Worm (Caenorhabditis elegans) whole organism, mixed stage, embryonic: ENCODE measurements around the gene C03H5.6.

Experiments
- M03D4.4 ChIP-seq: sonication (generic microtip); optimal IDR thresholded peaks from 2 replicates; lab custom pipeline; 2017; ENCODE audit warnings: mild to moderate bottlenecking, missing genetic modification characterization, missing compliant biosample characterization
- blmp-1 ChIP-seq: fragments of 150-350 bp; optimal IDR thresholded peaks from 2 replicates; lab custom pipeline; 2014; ENCODE audit warnings: missing biosample characterization, missing genetic modification characterization
- ceh-43 ChIP-seq: fragments of 200-800 bp; sonication (Bioruptor generic); optimal IDR thresholded peaks from 2 replicates; lab custom pipeline; 2018; ENCODE audit warnings: mild to moderate bottlenecking, missing genetic modification characterization, moderate library complexity, missing compliant biosample characterization
- ceh-83 ChIP-seq: fragments of 200-800 bp; sonication (Bioruptor generic); optimal IDR thresholded peaks from 2 replicates; lab custom pipeline; 2018; ENCODE audit warnings: mild to moderate bottlenecking, missing genetic modification characterization, missing compliant biosample characterization
- ces-1 ChIP-seq: fragments of 150-350 bp; optimal IDR thresholded peaks from 2 replicates; lab custom pipeline; 2014; ENCODE audit warnings: missing biosample characterization, missing genetic modification reagents, missing genetic modification characterization
- cnd-1 ChIP-seq: fragments of 200-800 bp; sonication (Bioruptor generic); optimal IDR thresholded peaks from 2 replicates; lab custom pipeline; 2018; ENCODE audit warnings: mild to moderate bottlenecking, missing genetic modification characterization, missing compliant biosample characterization
- drap-1 ChIP-seq: fragments of 200-800 bp; sonication (Bioruptor generic); optimal IDR thresholded peaks from 3 replicates; lab custom pipeline; 2018; ENCODE audit warnings: mild to moderate bottlenecking, missing genetic modification characterization, missing compliant biosample characterization
- elt-3 ChIP-seq: fragments of 150-350 bp; optimal IDR thresholded peaks from 2 replicates; lab custom pipeline; 2014; ENCODE audit warnings: missing biosample characterization, missing genetic modification characterization
- flh-1 ChIP-seq: fragments of 200-800 bp; sonication (Bioruptor generic); optimal IDR thresholded peaks from 2 replicates; lab custom pipeline; 2018; ENCODE audit warnings: mild to moderate bottlenecking, missing genetic modification characterization, moderate library complexity, missing compliant biosample characterization
- ham-2 ChIP-seq: fragments of 200-800 bp; sonication (Bioruptor generic); optimal IDR thresholded peaks from 2 replicates; lab custom pipeline; 2018; ENCODE audit warnings: mild to moderate bottlenecking, missing genetic modification characterization, missing compliant biosample characterization
- hlh-1 ChIP-seq: fragments of 150-350 bp; optimal IDR thresholded peaks from 2 replicates; lab custom pipeline; 2014; ENCODE audit warnings: missing biosample characterization, missing genetic modification reagents, missing genetic modification characterization
- lin-13 ChIP-seq: fragments of 150-350 bp; optimal IDR thresholded peaks from 2 replicates; lab custom pipeline; 2014; ENCODE audit warnings: missing biosample characterization, missing genetic modification characterization
- lin-32 ChIP-seq: fragments of 200-800 bp; sonication (Bioruptor generic); optimal IDR thresholded peaks from 2 replicates; lab custom pipeline; 2018; ENCODE audit warnings: mild to moderate bottlenecking, missing genetic modification characterization, missing compliant biosample characterization
- lsy-2 ChIP-seq: fragments of 150-350 bp; optimal IDR thresholded peaks from 2 replicates; lab custom pipeline; 2014; ENCODE audit warnings: missing biosample characterization, missing genetic modification characterization
- mab-5 ChIP-seq: fragments of 150-350 bp; optimal IDR thresholded peaks from 2 replicates; lab custom pipeline; 2014; ENCODE audit warnings: missing biosample characterization, missing genetic modification characterization
- mep-1 ChIP-seq: fragments of 150-350 bp; optimal IDR thresholded peaks from 2 replicates; lab custom pipeline; 2017; ENCODE audit warnings: missing biosample characterization, missing genetic modification reagents, missing genetic modification characterization, inconsistent platforms
- mls-2 ChIP-seq: sonication (generic microtip); optimal IDR thresholded peaks from 2 replicates; lab custom pipeline; 2016; ENCODE audit warnings: mild to moderate bottlenecking, missing genetic modification characterization, moderate library complexity, missing compliant biosample characterization
- nhr-12 ChIP-seq: fragments of 150-350 bp; optimal IDR thresholded peaks from 2 replicates; lab custom pipeline; 2014; ENCODE audit warnings: missing biosample characterization, missing genetic modification characterization
- nhr-2 ChIP-seq: fragments of 150-350 bp; optimal IDR thresholded peaks from 2 replicates; lab custom pipeline; 2014; ENCODE audit warnings: missing biosample characterization, missing genetic modification characterization
- nhr-237 ChIP-seq: fragments of 150-350 bp; optimal IDR thresholded peaks from 2 replicates; lab custom pipeline; 2014; ENCODE audit warnings: missing biosample characterization, missing genetic modification characterization
- nhr-28 ChIP-seq: fragments of 150-350 bp; optimal IDR thresholded peaks from 2 replicates; lab custom pipeline; 2014; ENCODE audit warnings: missing biosample characterization, missing genetic modification characterization
- nhr-76 ChIP-seq: sonication (generic microtip); optimal IDR thresholded peaks from 2 replicates; lab custom pipeline; 2017; ENCODE audit warnings: missing biosample characterization, missing genetic modification characterization
- pha-4 ChIP-seq: fragments of 150-350 bp; optimal IDR thresholded peaks from 2 replicates; lab custom pipeline; 2018; ENCODE audit warnings: missing biosample characterization, missing genetic modification reagents, missing genetic modification characterization
- sem-2 ChIP-seq: fragments of 200-800 bp; sonication (Bioruptor generic); optimal IDR thresholded peaks from 2 replicates; lab custom pipeline; 2018; ENCODE audit warnings: mild to moderate bottlenecking, missing genetic modification characterization, missing compliant biosample characterization
- snpc-4 ChIP-seq: fragments of 150-350 bp; optimal IDR thresholded peaks from 2 replicates; lab custom pipeline; 2014; ENCODE audit warnings: missing biosample characterization, missing genetic modification characterization
- tbx-8 ChIP-seq: fragments of 200-800 bp; sonication (Bioruptor generic); optimal IDR thresholded peaks from 2 replicates; lab custom pipeline; 2018; ENCODE audit warnings: mild to moderate bottlenecking, missing genetic modification characterization, moderate library complexity, missing compliant biosample characterization
- unc-120 ChIP-seq: sonication (generic microtip); optimal IDR thresholded peaks from 2 replicates; lab custom pipeline; 2017; ENCODE audit warnings: missing genetic modification characterization, missing compliant biosample characterization; ENCODE audit not compliant: poor library complexity, severe bottlenecking
- unc-62 ChIP-seq: fragments of 150-350 bp; optimal IDR thresholded peaks from 2 replicates; lab custom pipeline; 2014; ENCODE audit warnings: missing biosample characterization, missing genetic modification reagents, missing genetic modification characterization
- zip-8 ChIP-seq: fragments of 150-350 bp; optimal IDR thresholded peaks from 2 replicates; lab custom pipeline; 2014; ENCODE audit warnings: missing biosample characterization, missing genetic modification characterization
- ztf-11 ChIP-seq: fragments of 150-350 bp; optimal IDR thresholded peaks from 2 replicates; lab custom pipeline; 2014; ENCODE audit warnings: missing biosample characterization, missing genetic modification characterization

C03H5.6 gene

DNA sequence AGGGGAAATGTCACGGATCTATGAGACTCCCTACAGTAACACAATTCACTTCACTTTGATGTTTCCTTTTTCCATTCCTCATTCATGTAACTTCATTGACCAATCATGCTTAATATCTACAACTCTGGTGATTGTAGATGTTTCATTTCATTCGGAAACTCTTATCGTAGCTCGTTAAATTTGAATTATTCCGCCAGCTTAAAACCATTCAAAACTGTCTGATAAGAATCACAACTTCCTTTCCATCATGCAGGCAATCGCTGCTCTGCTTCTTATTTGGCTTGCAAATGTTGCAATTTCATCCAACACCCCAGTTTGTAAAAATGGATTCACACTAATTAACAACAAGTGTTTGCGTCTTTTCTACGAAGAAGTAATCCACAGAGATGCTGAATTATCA, 3.2 kb upstream of the C03H5.6 start, which contains the start of gene clec-10:
TSS of gene clec-10 (plus strand) at position 244 of the 400 bp plus-strand sequence.
- TF ChIP-seq ceh-43 (GFP tag; lab: Kevin White, UChicago) (no peak), sem-2 (GFP tag; lab: Kevin White, UChicago) (no peak), flh-1 (no peak), tbx-8 (GFP tag; lab: Kevin White, UChicago) (no peak), nhr-12 (no peak), nhr-28 (no peak), blmp-1 (tag; lab: Kevin White, UChicago) (no peak), ham-2 (no peak), drap-1 (GFP tag; lab: Kevin White, UChicago) (no peak), nhr-2 (no peak), zip-8 (tag; lab: Kevin White, UChicago) (no peak), cnd-1 (tag; lab: Kevin White, UChicago) (no peak)

DNA sequence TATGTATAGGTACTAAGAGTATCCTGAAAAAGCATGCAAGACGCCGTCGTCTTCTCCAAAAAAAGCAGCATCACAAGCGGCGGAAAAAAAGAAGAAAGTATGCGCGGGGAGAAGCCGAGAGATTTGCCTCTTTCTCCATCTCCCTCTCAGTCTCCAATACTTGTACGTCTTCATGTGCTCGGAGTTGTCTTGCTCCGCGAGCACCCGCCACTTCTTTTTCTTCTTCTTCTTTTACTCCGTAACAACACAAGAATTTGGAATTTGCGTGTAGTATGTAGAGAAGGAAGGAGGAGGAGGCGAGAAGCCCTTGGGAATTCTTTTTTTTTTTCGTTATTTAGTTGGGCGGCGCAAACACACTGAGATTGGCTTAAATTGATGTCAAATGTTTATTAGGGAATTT, 2.0 kb upstream of the C03H5.6 start:
- TF ChIP-seq nhr-237 (no peak), mep-1 (tag; lab: Kevin White, UChicago) (no peak), unc-120 (tag; lab: Kevin White, UChicago) (no peak), ces-1 (GFP tag; lab: Kevin White, UChicago) (peak; percentile 43), lsy-2 (tag; lab: Kevin White, UChicago) (no peak)
- TF ChIP-seq, all 35 proteins: peak for 1

DNA sequence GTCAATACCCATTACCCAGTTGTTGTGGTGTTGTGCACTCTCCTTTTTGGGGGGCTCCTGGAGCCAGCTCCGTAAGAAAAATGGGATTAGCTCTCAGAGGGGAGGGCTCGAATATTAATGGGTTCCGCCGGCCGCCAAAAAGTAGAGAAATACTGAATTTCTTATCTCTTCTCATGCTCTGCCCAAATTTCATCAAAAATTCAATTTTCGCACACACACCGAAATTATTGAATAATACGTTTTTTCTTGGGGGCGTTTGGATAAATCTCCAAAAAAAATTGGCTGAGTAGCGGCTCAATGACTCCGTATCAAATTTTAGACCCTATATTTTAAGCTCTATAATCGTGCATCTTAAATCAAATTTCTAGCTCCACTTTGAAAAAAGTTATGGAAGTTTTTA, 946 bp upstream of the C03H5.6 start:
- TF ChIP-seq ces-1 (GFP tag; lab: Kevin White, UChicago) = peak; percentile 51
- TF ChIP-seq M03D4.4 (tag; lab: Kevin White, UChicago) = no peak

DNA sequence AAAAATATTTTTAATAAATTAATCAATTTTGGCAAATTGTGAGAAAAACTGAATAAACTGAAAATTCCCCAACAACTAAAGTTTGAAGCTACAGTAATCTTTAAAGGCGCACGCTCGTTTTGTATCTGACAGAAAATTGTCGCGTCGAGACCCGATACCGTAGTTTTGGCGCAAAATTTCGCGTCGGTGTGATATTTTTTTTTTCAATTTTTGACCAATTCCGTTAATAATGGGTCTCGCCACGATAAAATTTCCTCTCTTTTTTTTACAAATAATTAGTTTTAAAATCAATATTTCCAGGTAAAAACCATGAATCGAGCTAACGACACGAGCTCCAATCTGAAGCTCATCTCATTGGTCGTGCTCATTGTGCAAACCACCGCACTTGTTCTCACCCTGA, 10.7 kb downstream of the C03H5.6 start, which contains the start of gene nstp-4:
TSS of gene nstp-4 (plus strand) at position 301 of the 400 bp plus-strand sequence.
- TF ChIP-seq pha-4 (tag; lab: Kevin White, UChicago) (no peak), lin-32 (GFP tag; lab: Kevin White, UChicago) (no peak), ham-2 (no peak), snpc-4 (tag; lab: Kevin White, UChicago) (no peak)

DNA sequence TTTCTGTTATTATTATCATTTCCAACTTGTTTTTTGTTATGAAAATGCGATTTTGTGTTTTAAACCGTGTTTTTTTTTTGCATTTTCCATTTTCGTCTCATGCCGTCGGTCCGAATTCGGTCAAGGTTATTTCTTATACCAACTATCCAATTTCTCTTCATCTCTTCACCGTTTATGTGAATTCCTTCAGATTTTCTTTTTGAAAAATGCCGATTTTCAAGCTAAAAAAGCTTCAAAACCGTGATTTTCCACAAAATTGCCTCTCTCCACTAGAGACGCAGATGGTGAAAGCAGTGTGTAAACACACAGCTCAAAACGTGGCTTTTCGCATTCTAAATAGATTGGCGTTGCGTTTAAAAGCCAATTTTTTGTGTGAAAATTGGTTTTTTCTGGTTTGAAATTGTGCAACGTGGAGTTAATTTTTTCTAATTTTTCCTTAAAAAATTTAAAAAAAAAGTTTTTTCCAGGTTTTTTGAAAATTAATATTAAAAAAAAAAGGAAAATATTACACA, 11.3 kb downstream of the C03H5.6 start:
- TF ChIP-seq lin-13 = no peak
- no peak for TF ChIP-seq nhr-76 (tag; lab: Kevin White, UChicago)
- no peak for TF ChIP-seq nhr-12
- no peak for TF ChIP-seq mls-2 (tag; lab: Kevin White, UChicago)
- no peak for TF ChIP-seq zip-8 (tag; lab: Kevin White, UChicago)
- TF ChIP-seq M03D4.4 (tag; lab: Kevin White, UChicago) = no peak
- TF ChIP-seq ham-2 = no peak
- no peak for TF ChIP-seq ztf-11 (tag; lab: Kevin White, UChicago)
- TF ChIP-seq snpc-4 (tag; lab: Kevin White, UChicago) = no peak
- no peak for TF ChIP-seq flh-1
- no peak for TF ChIP-seq drap-1 (GFP tag; lab: Kevin White, UChicago)
- no peak for TF ChIP-seq lin-32 (GFP tag; lab: Kevin White, UChicago)
- TF ChIP-seq unc-62 (GFP tag; lab: Kevin White, UChicago) = no peak
- TF ChIP-seq, all 35 proteins: peak for 0

DNA sequence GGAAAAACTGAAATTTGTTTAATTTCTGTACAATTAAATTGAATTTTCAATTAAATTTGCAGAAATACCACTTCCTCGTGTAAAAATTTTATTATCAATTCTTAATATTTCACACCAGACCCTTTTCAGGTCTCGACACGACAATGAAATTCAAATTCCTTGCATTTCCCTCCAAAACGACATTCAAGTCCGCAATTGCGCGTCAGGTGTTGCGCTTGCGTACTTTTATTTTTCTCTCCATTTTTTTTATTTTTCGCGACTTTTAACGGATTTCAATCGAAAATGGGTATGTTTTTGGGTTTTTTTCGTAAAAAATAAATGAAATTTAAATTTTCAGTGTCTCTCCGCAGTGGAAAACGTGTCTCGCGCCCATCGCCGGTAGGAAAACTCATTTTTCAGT, 13.3 kb downstream of the C03H5.6 start, which contains the start of gene C03H5.3:
TSS of gene C03H5.3 (plus strand) at position 132 of the 400 bp plus-strand sequence.
- TF ChIP-seq nhr-28 = no peak
- TF ChIP-seq pha-4 (tag; lab: Kevin White, UChicago) = peak; percentile 22
- no peak for TF ChIP-seq snpc-4 (tag; lab: Kevin White, UChicago)
- no peak for TF ChIP-seq elt-3 (tag; lab: Kevin White, UChicago)
- TF ChIP-seq nhr-237 = peak; percentile 35
- TF ChIP-seq nhr-2 = no peak
- TF ChIP-seq ces-1 (GFP tag; lab: Kevin White, UChicago) = peak; percentile 48
- TF ChIP-seq lsy-2 (tag; lab: Kevin White, UChicago) = peak; percentile 10
- no peak for TF ChIP-seq ceh-83 (GFP tag; lab: Kevin White, UChicago)
- no peak for TF ChIP-seq cnd-1 (tag; lab: Kevin White, UChicago)
- no peak for TF ChIP-seq mls-2 (tag; lab: Kevin White, UChicago)
- no peak for TF ChIP-seq hlh-1 (tag; lab: Kevin White, UChicago)
- no peak for TF ChIP-seq sem-2 (GFP tag; lab: Kevin White, UChicago)
- peak; percentile 24 for TF ChIP-seq lin-13
- peak; percentile 77 for TF ChIP-seq mep-1 (tag; lab: Kevin White, UChicago)
- TF ChIP-seq mab-5 (tag; lab: Kevin White, UChicago) = no peak
